Worm (Caenorhabditis elegans) whole organism, L4 larva: Measurements from ENCODE around the gene sdz-27.

ENCODE experiments used
- ama-1 ChIP-seq: fragments of 150-350 bp; optimal IDR thresholded peaks from 2 replicates; lab custom pipeline; 2014; ENCODE audit warnings: inconsistent platforms, mixed read lengths
- attf-4 ChIP-seq: sonication (generic microtip); optimal IDR thresholded peaks from 3 replicates; lab custom pipeline; 2017; ENCODE audit warnings: missing biosample characterization, missing genetic modification characterization
- daf-12 ChIP-seq: fragments of 150-350 bp; optimal IDR thresholded peaks from 2 replicates; lab custom pipeline; 2014; ENCODE audit warnings: missing biosample characterization, missing genetic modification reagents, missing genetic modification characterization
- egl-27 ChIP-seq: sonication (generic microtip); optimal IDR thresholded peaks from 3 replicates; lab custom pipeline; 2017; ENCODE audit warnings: missing biosample characterization, missing genetic modification reagents, missing genetic modification characterization
- lin-13 ChIP-seq: fragments of 150-350 bp; optimal IDR thresholded peaks from 2 replicates; lab custom pipeline; 2014; ENCODE audit warnings: missing biosample characterization, missing genetic modification reagents, missing genetic modification characterization
- mep-1 ChIP-seq: fragments of 150-350 bp; sonication (generic microtip); optimal IDR thresholded peaks from 3 replicates; lab custom pipeline; 2014; ENCODE audit warnings: missing biosample characterization, missing genetic modification characterization
- nhr-11 ChIP-seq: fragments of 150-350 bp; optimal IDR thresholded peaks from 2 replicates; lab custom pipeline; 2014; ENCODE audit warnings: missing biosample characterization, missing genetic modification characterization
- nhr-237 ChIP-seq: sonication (generic microtip); optimal IDR thresholded peaks from 2 replicates; lab custom pipeline; 2017; ENCODE audit warnings: missing biosample characterization, missing genetic modification characterization
- nhr-42 ChIP-seq: fragments of 200-800 bp; sonication (Bioruptor generic); IDR thresholded peaks from 2 replicates; pipeline ENCODE4 v1.3.6; 2022; ENCODE audit warnings: missing genetic modification characterization, missing compliant biosample characterization
- nhr-76 ChIP-seq: fragments of 150-350 bp; optimal IDR thresholded peaks from 2 replicates; lab custom pipeline; 2014; ENCODE audit warnings: missing biosample characterization, missing genetic modification characterization
- set-16 ChIP-seq: fragments of 200-800 bp; sonication (Bioruptor generic); IDR thresholded peaks from 2 replicates; pipeline ENCODE4 v1.3.6; 2022; ENCODE audit warnings: missing genetic modification reagents, missing genetic modification characterization, missing compliant biosample characterization

- TF ChIP-seq daf-12 (tag; lab: Kevin White, UChicago) (no peak), lin-13 (no peak), nhr-11 (no peak), nhr-76 (no peak), nhr-237 (no peak), attf-4 (tag; lab: Kevin White, UChicago) (no peak), ama-1 (lab: Kevin White, UChicago) (no peak), set-16 (GFP tag; lab: Robert Waterston, UW) (no peak), mep-1 (tag; lab: Kevin White, UChicago) (no peak), egl-27 (tag; lab: Kevin White, UChicago) (no peak), nhr-42 (GFP tag; lab: Robert Waterston, UW) (no peak)
Observed at ce11 chrIV:11174772-11175171, 12.1 kb upstream of the sdz-27 start.
